Worm (Caenorhabditis elegans): ENCODE data around the gene ttr-34.

ttr-34 gene

DNA sequence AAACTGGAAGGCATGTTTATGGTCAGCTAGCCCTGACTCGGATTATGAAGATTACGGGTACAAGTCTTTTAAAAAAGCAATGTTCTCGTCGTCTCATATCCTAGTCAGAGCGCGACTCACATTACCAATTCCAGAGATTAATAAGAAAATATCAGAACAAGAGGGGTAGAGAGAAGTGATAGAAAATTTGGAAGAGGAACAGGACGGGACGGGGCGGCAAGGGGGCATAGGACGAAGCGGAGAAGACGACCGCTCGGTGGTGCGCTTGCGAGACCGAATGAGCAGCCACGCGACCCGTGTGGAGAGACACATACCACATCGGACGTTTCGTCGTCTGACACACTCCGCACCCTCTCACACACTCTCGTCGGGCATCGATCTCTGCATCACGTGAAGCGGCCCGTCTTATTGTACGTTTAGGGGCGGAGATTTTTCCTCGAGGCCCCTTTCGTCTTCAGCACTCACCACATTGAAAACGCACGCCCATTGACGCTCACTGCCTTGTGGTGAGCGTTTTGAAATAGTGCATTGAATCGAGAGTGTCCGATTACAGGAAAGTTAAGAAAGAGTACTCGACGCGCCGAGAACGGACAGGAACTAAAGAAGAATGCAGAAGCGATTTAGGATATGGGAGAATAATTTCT, 5.5 kb downstream of the ttr-34 start:
- peak; percentile 98 for TF ChIP-seq snu-23 (GFP tag; optimal IDR thresholded peaks at IDR 0.05)
- TF ChIP-seq pax-3 (tag; optimal IDR thresholded peaks at IDR 0.05): peak; percentile 88
- TF ChIP-seq pag-3 (tag; optimal IDR thresholded peaks at IDR 0.05; ENCODE audit: borderline replicate concordance, insufficient read depth): no peak
- TF ChIP-seq ceh-63 (GFP tag; optimal IDR thresholded peaks at IDR 0.05): peak; percentile 24
- TF ChIP-seq nhr-47 (tag; optimal IDR thresholded peaks at IDR 0.05): peak; percentile 97
- TF ChIP-seq ceh-8 (GFP tag; optimal IDR thresholded peaks at IDR 0.05): peak; percentile 83
- peak; percentile 76 for TF ChIP-seq aly-2 (tag; optimal IDR thresholded peaks at IDR 0.05)
- TF ChIP-seq xbp-1 (tag; optimal IDR thresholded peaks at IDR 0.05): peak; percentile 90
- TF ChIP-seq ztf-4 (tag; optimal IDR thresholded peaks at IDR 0.05): peak; percentile 95
- TF ChIP-seq C04F5.9 (tag; optimal IDR thresholded peaks at IDR 0.05): peak; percentile 65
- TF ChIP-seq egl-13 (tag; optimal IDR thresholded peaks at IDR 0.05): peak; percentile 97
- peak; percentile 90 for TF ChIP-seq nhr-90 (tag; optimal IDR thresholded peaks at IDR 0.05; ENCODE audit: poor library complexity)
- TF ChIP-seq fkh-8 (tag; optimal IDR thresholded peaks at IDR 0.05): peak; percentile 96
- peak; percentile 79 for TF ChIP-seq elt-2 (tag; optimal IDR thresholded peaks at IDR 0.05)
- no peak for TF ChIP-seq lin-15B (tag; optimal IDR thresholded peaks at IDR 0.05)
- peak; percentile 84 for TF ChIP-seq ceh-88 (GFP tag; IDR thresholded peaks at IDR 0.05)
- peak; percentile 60 to 94 (median 91) for TF ChIP-seq ceh-82 (tag; optimal IDR thresholded peaks at IDR 0.05)
- TF ChIP-seq egl-27 (tag; optimal IDR thresholded peaks at IDR 0.05): peak; percentile 53 to 89
- peak; percentile 64 for TF ChIP-seq aha-1 (tag; optimal IDR thresholded peaks at IDR 0.05)
- TF ChIP-seq unc-130 (tag; optimal IDR thresholded peaks at IDR 0.05): peak; percentile 34
- peak; percentile 23 for TF ChIP-seq F16B12.6 (tag; optimal IDR thresholded peaks at IDR 0.05)
- TF ChIP-seq nhr-20 (tag; optimal IDR thresholded peaks at IDR 0.05): peak; percentile 98
- peak; percentile 78 for TF ChIP-seq nhr-237 (tag; optimal IDR thresholded peaks at IDR 0.05)
- TF ChIP-seq unc-30 (tag; optimal IDR thresholded peaks at IDR 0.05): no peak
- TF ChIP-seq mdl-1 (tag; optimal IDR thresholded peaks at IDR 0.05): peak; percentile 91 to 99
- no peak for TF ChIP-seq Y116A8C.19 (tag; optimal IDR thresholded peaks at IDR 0.05; ENCODE audit: borderline replicate concordance)
- TF ChIP-seq hpl-2 (GFP tag; optimal IDR thresholded peaks at IDR 0.05): peak; percentile 76
- TF ChIP-seq isw-1 (GFP tag; IDR thresholded peaks at IDR 0.05): peak; percentile 83
- no peak for TF ChIP-seq sptf-1 (tag; optimal IDR thresholded peaks at IDR 0.05)
- TF ChIP-seq zip-4 (GFP tag; optimal IDR thresholded peaks at IDR 0.05): peak; percentile 80
- TF ChIP-seq nhr-85 (tag): peak; percentile 97
- TF ChIP-seq tbx-2 (tag; optimal IDR thresholded peaks at IDR 0.05): peak; percentile 97
- peak in 1 of 2 experiments; percentile 89 for TF ChIP-seq ztf-11 (tag; optimal IDR thresholded peaks at IDR 0.05)
- TF ChIP-seq ceh-90 (tag; optimal IDR thresholded peaks at IDR 0.05): no peak
- TF ChIP-seq lin-14 (GFP tag; optimal IDR thresholded peaks at IDR 0.05): peak; percentile 99
- peak; percentile 88 for TF ChIP-seq rnt-1 (tag; optimal IDR thresholded peaks at IDR 0.05)
- peak; percentile 94 for TF ChIP-seq nhr-77 (tag; optimal IDR thresholded peaks at IDR 0.05)
- TF ChIP-seq nhr-19 (GFP tag; conservative IDR thresholded peaks at IDR 0.05): peak; percentile 94
- no peak for TF ChIP-seq zag-1 (tag; optimal IDR thresholded peaks at IDR 0.05)
- peak; percentile 72 for TF ChIP-seq nhr-11 (tag; optimal IDR thresholded peaks at IDR 0.05)
- peak; percentile 87 for TF ChIP-seq fos-1 (tag; optimal IDR thresholded peaks at IDR 0.05)
- TF ChIP-seq nhr-76 (tag; optimal IDR thresholded peaks at IDR 0.05): peak; percentile 52
- no peak for TF ChIP-seq nhr-28 (tag; optimal IDR thresholded peaks at IDR 0.05)
- peak; percentile 94 for TF ChIP-seq mep-1 (tag; optimal IDR thresholded peaks at IDR 0.05)
- TF ChIP-seq lin-13 (GFP tag; optimal IDR thresholded peaks at IDR 0.05): peak; percentile 94
- TF ChIP-seq pqm-1 (tag; optimal IDR thresholded peaks at IDR 0.05): no peak
- peak; percentile 1 for TF ChIP-seq vab-15 (tag; optimal IDR thresholded peaks at IDR 0.05)
- TF ChIP-seq lsy-2 (tag; optimal IDR thresholded peaks at IDR 0.05): peak; percentile 82 to 92
- peak; percentile 0 for TF ChIP-seq hlh-4 (tag; optimal IDR thresholded peaks at IDR 0.05)
- TF ChIP-seq irx-1 (tag; optimal IDR thresholded peaks at IDR 0.05): peak; percentile 93
- TF ChIP-seq ets-5 (GFP tag; IDR thresholded peaks at IDR 0.05): no peak
- TF ChIP-seq nhr-84 (tag; optimal IDR thresholded peaks at IDR 0.05): no peak
